Worm (Caenorhabditis elegans) whole organism, L4/young adult: Measurements from ENCODE around the gene K09H11.6.
A peak's percentile ranks its signal among the peaks of the same experiment; 100 is the strongest.
"Not testable (repeated sequence)": the region's sequence is repeated elsewhere in the genome, so short reads cannot be mapped to it uniquely, and the experiment has no call there.

ENCODE experiments used
- W03F9.2 ChIP-seq: fragments of 150-350 bp; optimal IDR thresholded peaks from 2 replicates; lab custom pipeline; 2014; ENCODE audit warnings: missing biosample characterization, missing genetic modification characterization
- dao-5 ChIP-seq: sonication (generic microtip); optimal IDR thresholded peaks from 2 replicates; lab custom pipeline; 2016; ENCODE audit warnings: missing genotype, missing genetic modification characterization, moderate library complexity, missing compliant biosample characterization
- him-1 ChIP-seq: sonication (generic microtip); optimal IDR thresholded peaks from 2 replicates; lab custom pipeline; 2016; ENCODE audit warnings: missing genotype, missing genetic modification reagents, missing genetic modification characterization, missing compliant biosample characterization

The K09H11.6 gene

DNA sequence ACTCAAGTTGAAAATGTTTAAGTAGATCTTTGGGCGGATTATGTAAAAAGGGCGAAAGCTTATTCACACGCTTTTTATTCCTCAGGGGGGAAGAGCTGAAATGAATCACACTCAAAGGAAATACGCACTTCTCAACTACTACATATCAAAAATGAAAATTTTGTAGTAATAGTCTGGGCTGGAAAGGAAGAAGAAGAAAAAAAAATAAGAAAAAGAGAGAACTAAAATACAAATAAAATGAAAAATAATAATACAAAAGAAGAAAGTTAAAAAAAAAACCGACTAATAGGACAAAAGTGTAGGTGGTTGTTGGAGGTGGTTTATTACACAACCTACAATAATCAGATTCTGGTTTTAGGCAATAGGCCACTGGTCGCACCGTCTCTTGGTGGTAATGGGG lies at the start of gene K09H11.6:
Gene K09H11.6 (minus strand): TSS at position 101 of the 400 bp plus-strand sequence.
- no peak for TF ChIP-seq W03F9.2 (tag; lab: Kevin White, UChicago)
- TF ChIP-seq him-1 (tag; lab: Kevin White, UChicago), result no peak
- TF ChIP-seq dao-5, result no peak

DNA sequence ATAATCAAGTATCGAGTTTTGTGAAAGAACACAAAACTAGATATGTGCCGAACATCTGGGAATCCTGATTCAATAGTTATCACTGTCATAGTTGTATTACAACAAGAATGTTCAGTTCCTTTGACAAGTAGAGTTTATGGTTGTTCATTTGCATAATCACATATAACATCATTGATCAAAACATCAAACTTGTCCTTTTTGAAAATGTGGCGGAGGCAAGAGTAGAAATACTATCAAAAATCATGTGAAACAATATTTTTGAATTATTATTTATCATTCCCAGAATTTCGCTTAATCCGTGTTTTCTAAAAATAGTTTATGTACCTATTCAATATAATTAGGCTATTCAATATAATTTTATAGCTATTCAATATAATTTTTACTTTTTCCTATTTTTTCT lies 49.4 kb upstream of the K09H11.6 start, which contains the start of gene F44E7.7:
Gene F44E7.7 (minus strand): TSS at position 101 of the 400 bp plus-strand sequence.
- no peak for TF ChIP-seq dao-5
- no peak for TF ChIP-seq W03F9.2 (tag; lab: Kevin White, UChicago)
- TF ChIP-seq him-1 (tag; lab: Kevin White, UChicago), result no peak

DNA sequence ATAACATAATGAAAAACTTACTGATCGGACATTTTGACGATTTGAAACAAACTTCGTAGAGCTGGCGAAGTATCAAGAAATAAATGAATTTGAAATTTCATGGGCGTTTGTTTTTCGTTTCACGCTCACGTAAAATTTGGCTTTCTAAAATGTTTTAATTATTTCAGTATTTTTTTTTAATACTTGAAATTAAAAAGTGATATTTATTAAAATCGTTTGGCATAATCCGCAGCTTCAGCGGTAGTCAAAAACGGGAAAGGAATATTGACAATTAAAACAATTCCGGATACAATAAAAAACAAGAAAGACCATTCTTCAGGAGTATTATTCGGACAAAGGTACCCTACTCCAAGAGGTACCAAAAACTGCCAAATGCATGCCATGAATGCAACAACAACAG lies 46.7 kb upstream of the K09H11.6 start, which contains the start of gene fbxa-183:
Gene fbxa-183 (minus strand): TSS at position 101 of the 400 bp plus-strand sequence.
- TF ChIP-seq W03F9.2 (tag; lab: Kevin White, UChicago) (no peak), dao-5 (no peak)

DNA sequence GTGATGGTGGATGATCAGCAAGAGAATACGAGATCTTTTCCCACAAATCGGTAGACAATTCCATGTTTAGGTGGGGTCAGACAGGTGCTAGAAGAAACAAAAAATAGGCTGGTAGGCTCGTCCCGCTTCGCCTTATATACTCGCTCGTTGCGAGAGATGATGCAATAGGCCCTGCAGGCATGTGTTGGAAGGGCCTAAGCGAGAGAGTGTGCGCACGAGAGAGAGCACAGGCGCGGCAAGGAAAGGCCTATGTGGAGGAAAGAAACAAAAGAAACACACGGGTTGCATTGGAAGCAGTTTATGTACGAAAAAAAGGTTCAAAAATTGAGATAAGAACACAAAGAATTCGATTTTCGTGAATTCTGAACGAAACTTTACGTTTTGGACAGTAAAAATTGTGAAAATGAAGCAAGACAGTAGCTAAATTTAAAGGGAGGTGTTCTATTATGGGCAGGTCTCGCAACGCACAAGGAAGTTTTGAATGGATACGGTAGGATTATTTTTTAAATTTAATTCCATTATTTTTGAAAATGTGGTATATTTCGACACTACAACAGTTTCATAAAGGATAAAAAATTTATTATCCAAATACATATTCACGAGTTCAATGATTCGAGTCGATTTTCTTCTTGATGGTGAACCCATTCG lies 44.9 kb upstream of the K09H11.6 start, which contains the start of gene F44E7.5:
Gene F44E7.5 (minus strand): TSS at position 210 of the 648 bp plus-strand sequence.
- TF ChIP-seq him-1 (tag; lab: Kevin White, UChicago) (no peak), W03F9.2 (tag; lab: Kevin White, UChicago) (peak; percentile 50), dao-5 (no peak)

DNA sequence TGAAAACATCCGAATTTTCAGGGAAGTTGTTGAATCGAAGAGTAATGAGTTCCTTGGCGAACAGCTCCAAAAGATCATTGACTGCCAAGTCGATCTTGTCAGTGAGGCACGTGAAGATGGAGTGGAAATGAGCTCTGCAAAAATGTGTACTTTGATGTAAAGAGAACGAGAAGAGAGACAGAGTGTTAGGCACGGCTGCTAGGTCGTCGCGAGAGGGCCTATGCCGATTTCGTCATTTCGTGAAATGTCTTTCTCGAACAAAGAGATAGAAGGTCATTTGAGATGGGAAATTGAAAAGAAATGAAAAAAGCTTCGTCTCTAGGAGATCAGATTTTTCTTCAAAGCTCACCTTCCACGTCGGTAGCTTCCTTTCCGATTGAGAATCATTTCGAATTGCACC lies 44.0 kb upstream of the K09H11.6 start:
- TF ChIP-seq dao-5 (no peak), W03F9.2 (tag; lab: Kevin White, UChicago) (no peak), him-1 (tag; lab: Kevin White, UChicago) (no peak)

DNA sequence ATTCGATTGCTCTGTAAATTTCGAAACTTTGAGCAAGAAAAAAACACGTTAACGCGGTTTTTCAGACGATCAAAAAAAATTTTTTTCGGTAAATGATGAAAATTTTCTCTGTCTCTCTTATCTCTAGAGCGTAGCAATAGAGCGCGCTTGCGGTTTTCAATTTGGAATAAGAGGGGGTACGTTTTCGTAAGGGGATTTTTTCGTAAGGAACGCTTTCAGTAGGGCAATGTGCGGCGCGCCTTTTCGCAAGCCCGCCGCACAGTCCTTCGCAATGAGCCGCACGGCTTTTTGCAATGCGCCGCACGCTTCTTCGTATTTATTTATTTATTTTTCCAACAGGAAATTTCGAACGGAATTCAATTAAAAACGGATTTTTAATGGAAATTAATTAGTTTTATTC lies 41.0 kb upstream of the K09H11.6 start, which contains the start of gene F44E7.4:
Gene F44E7.4 (minus strand): TSS at position 13 of the 400 bp plus-strand sequence.
- TF ChIP-seq W03F9.2 (tag; lab: Kevin White, UChicago); dao-5; him-1 (tag; lab: Kevin White, UChicago): not testable (repeated sequence)

DNA sequence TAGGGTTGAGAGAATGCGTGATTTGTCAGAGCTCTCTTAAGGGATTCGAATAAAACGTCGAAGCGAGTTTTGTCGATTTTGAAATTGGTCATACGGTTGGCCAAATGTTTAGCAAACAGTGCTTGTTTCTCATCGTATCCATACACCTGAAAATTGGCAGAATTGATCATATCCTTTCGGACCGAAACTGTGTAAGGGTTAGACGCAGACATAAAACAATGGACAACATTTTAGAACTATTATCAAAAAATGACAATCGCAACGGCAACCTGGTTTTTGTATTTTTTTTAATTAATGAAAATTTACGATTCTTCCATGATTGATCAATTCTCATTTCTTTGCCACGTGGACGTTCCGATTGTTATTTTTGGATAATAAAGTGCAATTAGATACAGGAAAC lies 38.2 kb upstream of the K09H11.6 start:
- TF ChIP-seq W03F9.2 (tag; lab: Kevin White, UChicago), result no peak
- no peak for TF ChIP-seq dao-5
- no peak for TF ChIP-seq him-1 (tag; lab: Kevin White, UChicago)

DNA sequence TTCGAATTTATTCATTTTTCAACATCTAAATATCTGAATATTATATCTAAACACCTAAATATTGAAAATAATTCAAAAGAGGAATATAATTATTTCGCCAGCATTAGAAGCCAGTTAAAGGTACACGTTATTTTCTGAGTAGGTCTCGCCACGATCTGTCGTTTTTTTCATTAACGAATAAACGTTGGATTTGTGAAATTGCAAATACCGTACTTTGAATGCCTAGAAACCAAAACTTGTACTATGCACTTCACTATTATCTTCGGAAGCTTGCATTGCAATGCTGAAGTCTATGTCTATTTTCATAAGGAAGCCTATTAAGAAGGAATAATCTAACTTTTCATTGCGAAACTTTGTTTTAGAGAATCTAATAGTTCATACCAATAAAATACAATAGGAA lies 36.5 kb upstream of the K09H11.6 start:
- no peak for TF ChIP-seq W03F9.2 (tag; lab: Kevin White, UChicago)
- TF ChIP-seq him-1 (tag; lab: Kevin White, UChicago), result no peak
- no peak for TF ChIP-seq dao-5

DNA sequence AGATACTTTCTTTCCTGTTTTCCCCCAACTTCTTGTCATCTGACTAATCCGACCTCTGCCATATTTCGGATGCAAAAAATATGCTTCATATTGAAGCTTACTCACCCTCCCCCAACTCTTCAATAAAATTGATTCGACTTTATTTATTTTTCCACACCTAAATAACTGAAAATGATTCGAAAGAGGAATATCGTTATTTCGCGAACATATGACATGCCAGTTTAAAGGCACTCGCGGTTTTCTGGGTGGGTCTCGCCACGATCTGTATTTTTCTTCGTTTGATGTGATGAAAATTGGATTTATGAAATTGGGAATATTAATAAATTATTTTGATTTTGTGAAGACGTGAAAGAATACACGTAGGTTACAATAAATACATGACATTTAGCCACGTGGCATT lies 35.7 kb upstream of the K09H11.6 start, which contains the start of gene F44E7.3:
Gene F44E7.3 (plus strand): TSS at position 319 of the 400 bp plus-strand sequence.
- no peak for TF ChIP-seq him-1 (tag; lab: Kevin White, UChicago)
- TF ChIP-seq dao-5, result no peak
- TF ChIP-seq W03F9.2 (tag; lab: Kevin White, UChicago), result no peak

DNA sequence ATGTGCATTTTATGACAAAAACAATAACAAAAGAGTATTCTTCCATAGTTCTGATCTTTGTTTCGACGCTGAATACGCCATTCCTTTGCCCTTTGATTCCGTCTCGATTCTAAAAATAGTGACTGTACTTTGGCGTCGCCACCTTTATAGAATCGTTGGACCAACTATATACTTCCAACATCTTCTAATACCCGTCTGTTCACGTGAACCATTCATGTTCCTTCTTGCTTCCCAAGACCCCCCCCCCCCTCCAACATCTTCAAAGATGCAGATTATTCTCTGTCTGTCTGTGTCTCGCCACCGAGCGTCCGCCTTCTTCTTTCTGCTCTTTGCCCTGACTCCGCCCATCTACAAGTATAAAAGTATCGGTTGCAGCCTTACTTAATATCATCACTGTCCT lies 34.0 kb upstream of the K09H11.6 start:
- TF ChIP-seq dao-5, result no peak
- TF ChIP-seq W03F9.2 (tag; lab: Kevin White, UChicago), result no peak
- no peak for TF ChIP-seq him-1 (tag; lab: Kevin White, UChicago)

DNA sequence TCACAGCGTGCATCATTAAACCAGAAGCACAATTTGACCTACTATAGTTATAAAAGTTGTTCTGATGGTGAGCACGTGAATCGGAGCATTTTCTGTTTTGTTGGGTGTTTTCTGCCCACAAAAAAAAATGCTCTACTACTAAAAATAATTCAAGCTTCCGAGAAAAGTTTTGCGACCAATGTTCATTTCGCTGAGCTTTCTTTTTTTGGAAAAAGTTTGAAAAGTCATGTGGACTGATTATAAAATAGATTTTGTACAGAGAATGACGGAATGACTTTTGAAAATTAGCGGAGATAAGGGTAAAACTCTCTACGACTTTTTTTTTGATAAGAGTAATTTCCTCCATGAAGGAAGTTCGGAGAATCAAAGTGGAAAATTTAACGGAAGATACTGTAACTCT lies 33.5 kb upstream of the K09H11.6 start:
- no peak for TF ChIP-seq W03F9.2 (tag; lab: Kevin White, UChicago)

DNA sequence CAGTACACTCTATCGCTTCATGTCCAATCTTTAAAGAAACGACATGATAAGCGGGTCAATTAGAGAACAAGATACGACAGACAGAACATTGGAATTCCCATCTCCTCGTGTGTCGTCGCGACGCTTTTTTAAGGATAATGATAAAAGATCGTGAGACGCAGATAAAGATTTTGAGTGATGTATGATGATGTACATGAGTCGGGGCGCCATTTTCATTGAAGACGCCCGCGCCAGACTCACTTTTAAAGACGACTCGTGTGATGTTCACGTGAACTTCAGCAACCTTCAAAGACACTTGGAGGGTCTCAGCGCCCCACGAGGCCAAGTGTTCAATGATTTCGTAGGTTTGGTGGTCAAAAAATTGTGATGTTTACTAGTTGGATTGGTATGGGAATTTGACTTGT lies 32.3 kb upstream of the K09H11.6 start:
- TF ChIP-seq him-1 (tag; lab: Kevin White, UChicago), result no peak
- no peak for TF ChIP-seq W03F9.2 (tag; lab: Kevin White, UChicago)
- TF ChIP-seq dao-5, result no peak

DNA sequence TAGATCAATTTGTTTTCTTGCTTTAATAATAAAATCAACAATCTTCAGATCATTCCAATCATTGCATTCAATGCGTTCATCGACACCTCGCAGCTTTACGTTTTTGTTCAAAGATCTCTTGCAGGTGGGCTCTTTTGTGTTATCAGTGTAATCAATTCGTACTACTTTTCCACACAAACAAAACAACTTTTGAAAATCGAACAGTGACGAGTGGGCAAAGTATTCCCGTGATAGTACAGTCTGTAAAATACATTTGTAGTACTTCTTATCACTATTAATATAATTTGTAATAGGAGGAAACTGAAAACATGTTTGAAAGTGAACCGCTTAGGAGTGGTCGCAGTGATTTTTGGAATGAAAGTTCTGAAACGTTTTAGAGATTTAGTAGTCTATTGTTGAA lies 29.1 kb upstream of the K09H11.6 start, which contains the start of gene pgph-2:
Gene pgph-2 (plus strand): TSS at position 47 of the 400 bp plus-strand sequence.
- TF ChIP-seq him-1 (tag; lab: Kevin White, UChicago) (no peak), dao-5 (no peak)

DNA sequence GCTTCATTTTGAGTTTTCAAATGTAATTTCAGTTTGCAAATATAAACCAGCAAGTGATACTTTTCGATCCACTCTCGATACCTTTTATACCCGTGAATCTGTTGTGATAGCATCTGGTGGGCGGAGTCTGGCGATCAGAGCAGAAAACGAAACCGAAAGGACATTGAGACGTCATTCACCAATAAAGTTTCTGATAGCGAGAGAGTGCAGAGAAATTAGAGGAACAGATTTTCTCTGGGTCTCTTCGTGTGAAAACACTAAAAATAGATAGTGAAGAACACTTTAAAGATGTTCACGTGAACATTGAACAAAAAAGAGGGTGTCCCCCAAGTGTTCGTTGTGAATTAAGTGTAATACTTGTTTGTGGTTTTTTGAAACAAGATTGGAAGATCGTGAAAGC lies 27.8 kb upstream of the K09H11.6 start, which contains the start of gene pgph-3:
Gene pgph-3 (minus strand): TSS at position 60 of the 400 bp plus-strand sequence.
- TF ChIP-seq dao-5, result no peak
- TF ChIP-seq W03F9.2 (tag; lab: Kevin White, UChicago), result peak; percentile 25
- TF ChIP-seq him-1 (tag; lab: Kevin White, UChicago), result no peak

DNA sequence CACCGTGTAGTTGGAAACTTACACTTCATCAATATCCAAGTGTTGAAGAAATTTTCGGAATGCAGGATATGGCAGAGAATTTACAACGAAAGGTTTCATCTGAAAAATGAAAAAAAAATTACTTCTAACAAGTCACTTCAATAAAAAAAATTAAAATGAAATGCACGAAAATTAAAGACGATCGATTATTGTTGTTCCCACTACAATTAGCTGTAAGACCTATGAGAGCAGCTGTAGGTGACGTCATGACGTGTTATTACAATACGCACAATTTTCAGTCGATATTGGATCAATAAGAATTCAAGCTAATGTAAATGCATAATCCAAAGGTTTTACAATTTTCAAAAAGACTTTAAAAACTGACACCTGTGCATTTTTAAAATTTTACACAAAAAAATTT lies 24.2 kb upstream of the K09H11.6 start, which contains the start of gene C53A3.1:
Gene C53A3.1 (minus strand): TSS at position 101 of the 400 bp plus-strand sequence.
- TF ChIP-seq W03F9.2 (tag; lab: Kevin White, UChicago) (no peak), dao-5 (no peak), him-1 (tag; lab: Kevin White, UChicago) (no peak)
